Worm (Caenorhabditis elegans): ENCODE results near the gene sdz-24.

DNA sequence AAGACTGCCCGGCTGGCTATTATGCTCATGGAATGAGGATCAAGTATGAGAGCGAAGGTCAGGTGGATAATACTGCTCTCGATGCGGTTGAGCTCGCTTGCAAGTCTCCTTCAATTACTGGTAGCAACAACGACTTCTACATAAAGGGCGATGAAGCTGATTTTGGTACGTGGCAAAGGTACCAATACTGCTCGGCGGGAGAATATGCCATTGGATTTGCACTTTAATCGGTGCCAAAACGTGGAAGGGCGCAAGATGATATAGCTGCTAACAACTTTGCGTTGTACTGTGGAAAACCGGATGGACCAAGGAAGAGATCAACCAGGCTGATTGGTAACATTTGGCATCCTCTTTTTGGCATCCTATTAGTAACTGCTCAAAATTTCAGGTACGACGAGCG, 9.4 kb downstream of the sdz-24 start:
- TF ChIP-seq nhr-12 (tag; optimal IDR thresholded peaks at IDR 0.05) (no peak), Y116A8C.19 (tag; optimal IDR thresholded peaks at IDR 0.05; ENCODE audit: borderline replicate concordance) (no peak), nhr-11 (tag; optimal IDR thresholded peaks at IDR 0.05) (no peak), unc-30 (tag; optimal IDR thresholded peaks at IDR 0.05) (no peak), ces-1 (GFP tag; optimal IDR thresholded peaks at IDR 0.05) (no peak), mep-1 (tag; optimal IDR thresholded peaks at IDR 0.05) (no peak), ceh-82 (tag; optimal IDR thresholded peaks at IDR 0.05) (no peak), skn-1 (tag; optimal IDR thresholded peaks at IDR 0.05) (no peak), nhr-76 (tag; optimal IDR thresholded peaks at IDR 0.05) (no peak)
